Worm (Caenorhabditis elegans) whole organism, mixed stage, embryonic: ENCODE data around the gene ins-17.
A peak's percentile ranks its signal among the peaks of the same experiment; 100 is the strongest.

ENCODE experiments used
- M03D4.4 ChIP-seq: sonication (generic microtip); optimal IDR thresholded peaks from 2 replicates; lab custom pipeline; 2017; ENCODE audit warnings: mild to moderate bottlenecking, missing genetic modification characterization, missing compliant biosample characterization
- bed-3 ChIP-seq: fragments of 200-800 bp; sonication (Bioruptor generic); optimal IDR thresholded peaks from 3 replicates; lab custom pipeline; 2018; ENCODE audit warnings: mild to moderate bottlenecking, missing genetic modification characterization, moderate library complexity, missing compliant biosample characterization
- blmp-1 ChIP-seq: fragments of 150-350 bp; optimal IDR thresholded peaks from 2 replicates; lab custom pipeline; 2014; ENCODE audit warnings: missing biosample characterization, missing genetic modification characterization
- ceh-39 ChIP-seq: fragments of 150-350 bp; optimal IDR thresholded peaks from 2 replicates; lab custom pipeline; 2014; ENCODE audit warnings: missing biosample characterization, missing genetic modification characterization
- ceh-43 ChIP-seq: fragments of 200-800 bp; sonication (Bioruptor generic); optimal IDR thresholded peaks from 2 replicates; lab custom pipeline; 2018; ENCODE audit warnings: mild to moderate bottlenecking, missing genetic modification characterization, moderate library complexity, missing compliant biosample characterization
- ceh-83 ChIP-seq: fragments of 200-800 bp; sonication (Bioruptor generic); optimal IDR thresholded peaks from 2 replicates; lab custom pipeline; 2018; ENCODE audit warnings: mild to moderate bottlenecking, missing genetic modification characterization, missing compliant biosample characterization
- ces-1 ChIP-seq: fragments of 150-350 bp; optimal IDR thresholded peaks from 2 replicates; lab custom pipeline; 2014; ENCODE audit warnings: missing biosample characterization, missing genetic modification reagents, missing genetic modification characterization
- cnd-1 ChIP-seq: fragments of 200-800 bp; sonication (Bioruptor generic); optimal IDR thresholded peaks from 2 replicates; lab custom pipeline; 2018; ENCODE audit warnings: mild to moderate bottlenecking, missing genetic modification characterization, missing compliant biosample characterization
- drap-1 ChIP-seq: fragments of 200-800 bp; sonication (Bioruptor generic); optimal IDR thresholded peaks from 3 replicates; lab custom pipeline; 2018; ENCODE audit warnings: mild to moderate bottlenecking, missing genetic modification characterization, missing compliant biosample characterization
- elt-3 ChIP-seq: fragments of 150-350 bp; optimal IDR thresholded peaks from 2 replicates; lab custom pipeline; 2014; ENCODE audit warnings: missing biosample characterization, missing genetic modification characterization
- flh-1 ChIP-seq: fragments of 200-800 bp; sonication (Bioruptor generic); optimal IDR thresholded peaks from 2 replicates; lab custom pipeline; 2018; ENCODE audit warnings: mild to moderate bottlenecking, missing genetic modification characterization, moderate library complexity, missing compliant biosample characterization
- hlh-1 ChIP-seq: fragments of 150-350 bp; optimal IDR thresholded peaks from 2 replicates; lab custom pipeline; 2014; ENCODE audit warnings: missing biosample characterization, missing genetic modification reagents, missing genetic modification characterization
- lin-32 ChIP-seq: fragments of 200-800 bp; sonication (Bioruptor generic); optimal IDR thresholded peaks from 2 replicates; lab custom pipeline; 2018; ENCODE audit warnings: mild to moderate bottlenecking, missing genetic modification characterization, missing compliant biosample characterization
- lsy-2 ChIP-seq: fragments of 150-350 bp; optimal IDR thresholded peaks from 2 replicates; lab custom pipeline; 2014; ENCODE audit warnings: missing biosample characterization, missing genetic modification characterization
- mab-5 ChIP-seq: fragments of 150-350 bp; optimal IDR thresholded peaks from 2 replicates; lab custom pipeline; 2014; ENCODE audit warnings: missing biosample characterization, missing genetic modification characterization
- mep-1 ChIP-seq: fragments of 150-350 bp; optimal IDR thresholded peaks from 2 replicates; lab custom pipeline; 2017; ENCODE audit warnings: missing biosample characterization, missing genetic modification reagents, missing genetic modification characterization, inconsistent platforms
- mls-2 ChIP-seq: sonication (generic microtip); optimal IDR thresholded peaks from 2 replicates; lab custom pipeline; 2016; ENCODE audit warnings: mild to moderate bottlenecking, missing genetic modification characterization, moderate library complexity, missing compliant biosample characterization
- nhr-12 ChIP-seq: fragments of 150-350 bp; optimal IDR thresholded peaks from 2 replicates; lab custom pipeline; 2014; ENCODE audit warnings: missing biosample characterization, missing genetic modification characterization
- nhr-2 ChIP-seq: fragments of 150-350 bp; optimal IDR thresholded peaks from 2 replicates; lab custom pipeline; 2014; ENCODE audit warnings: missing biosample characterization, missing genetic modification characterization
- nhr-28 ChIP-seq: fragments of 150-350 bp; optimal IDR thresholded peaks from 2 replicates; lab custom pipeline; 2014; ENCODE audit warnings: missing biosample characterization, missing genetic modification characterization
- nhr-76 ChIP-seq: sonication (generic microtip); optimal IDR thresholded peaks from 2 replicates; lab custom pipeline; 2017; ENCODE audit warnings: missing biosample characterization, missing genetic modification characterization
- sem-2 ChIP-seq: fragments of 200-800 bp; sonication (Bioruptor generic); optimal IDR thresholded peaks from 2 replicates; lab custom pipeline; 2018; ENCODE audit warnings: mild to moderate bottlenecking, missing genetic modification characterization, missing compliant biosample characterization
- snpc-4 ChIP-seq: fragments of 150-350 bp; optimal IDR thresholded peaks from 2 replicates; lab custom pipeline; 2014; ENCODE audit warnings: missing biosample characterization, missing genetic modification characterization
- sptf-1 ChIP-seq: sonication (generic microtip); optimal IDR thresholded peaks from 2 replicates; lab custom pipeline; 2017; ENCODE audit warnings: mild to moderate bottlenecking, missing genetic modification characterization, moderate library complexity, missing compliant biosample characterization
- tbx-8 ChIP-seq: fragments of 200-800 bp; sonication (Bioruptor generic); optimal IDR thresholded peaks from 2 replicates; lab custom pipeline; 2018; ENCODE audit warnings: mild to moderate bottlenecking, missing genetic modification characterization, moderate library complexity, missing compliant biosample characterization
- unc-120 ChIP-seq: sonication (generic microtip); optimal IDR thresholded peaks from 2 replicates; lab custom pipeline; 2017; ENCODE audit warnings: missing genetic modification characterization, missing compliant biosample characterization; ENCODE audit not compliant: poor library complexity, severe bottlenecking
- unc-39 ChIP-seq: fragments of 150-350 bp; optimal IDR thresholded peaks from 2 replicates; lab custom pipeline; 2014; ENCODE audit warnings: missing biosample characterization, missing genetic modification characterization
- unc-62 ChIP-seq: fragments of 150-350 bp; optimal IDR thresholded peaks from 2 replicates; lab custom pipeline; 2014; ENCODE audit warnings: missing biosample characterization, missing genetic modification reagents, missing genetic modification characterization
- ztf-11 ChIP-seq: fragments of 150-350 bp; optimal IDR thresholded peaks from 2 replicates; lab custom pipeline; 2014; ENCODE audit warnings: missing biosample characterization, missing genetic modification characterization

ins-17 gene

DNA sequence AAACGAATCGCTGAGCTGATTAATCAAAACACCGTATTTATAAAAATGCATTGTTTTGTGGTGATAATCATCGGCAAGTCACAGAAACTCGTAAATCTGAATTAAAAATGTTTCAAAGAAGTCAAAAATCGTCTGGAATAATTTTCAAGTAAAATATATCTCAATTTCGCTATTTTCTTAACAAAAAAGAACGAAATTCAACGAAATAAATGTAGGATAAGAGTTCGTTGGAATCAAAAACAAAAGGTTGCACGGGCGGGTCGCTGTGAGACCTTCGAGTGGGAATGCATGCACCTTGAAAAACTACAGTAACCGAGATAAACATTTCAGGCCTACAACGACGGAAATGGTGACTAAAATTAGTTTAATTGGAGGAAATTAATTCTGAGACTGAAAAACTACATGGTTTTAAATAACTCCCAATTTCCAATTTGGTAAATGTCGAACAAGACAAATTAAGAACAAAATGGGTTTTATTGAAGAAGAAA is 43.0 kb downstream of the ins-17 start, which contains the start of gene C28A5.1:
Gene C28A5.1, minus strand, starts transcription at position 51 of the 488 bp plus-strand sequence.
- TF ChIP-seq ces-1 (GFP tag; lab: Kevin White, UChicago), result no peak
- TF ChIP-seq ztf-11 (tag; lab: Kevin White, UChicago), result no peak
- TF ChIP-seq cnd-1 (tag; lab: Kevin White, UChicago), result no peak
- no peak for TF ChIP-seq flh-1 (GFP tag; lab: Kevin White, UChicago)
- TF ChIP-seq hlh-1 (tag; lab: Kevin White, UChicago), result no peak
- TF ChIP-seq ceh-83 (GFP tag; lab: Kevin White, UChicago), result no peak
- no peak for TF ChIP-seq mab-5
- TF ChIP-seq tbx-8 (GFP tag; lab: Kevin White, UChicago), result no peak
- no peak for TF ChIP-seq mep-1 (tag; lab: Kevin White, UChicago)
- no peak for TF ChIP-seq mls-2 (tag; lab: Kevin White, UChicago)
- TF ChIP-seq lsy-2 (tag; lab: Kevin White, UChicago), result no peak
- no peak for TF ChIP-seq ceh-39 (tag; lab: Kevin White, UChicago)
- no peak for TF ChIP-seq unc-62 (GFP tag; lab: Kevin White, UChicago)
- no peak for TF ChIP-seq unc-39 (tag; lab: Kevin White, UChicago)
- TF ChIP-seq unc-120 (tag; lab: Kevin White, UChicago), result no peak
- TF ChIP-seq ceh-43 (GFP tag; lab: Kevin White, UChicago), result no peak
- TF ChIP-seq elt-3, result no peak

ce11 chrIII:4429402-4429801 is 48.0 kb downstream of the ins-17 start, which contains the start of gene C28A5.6:
C28A5.6 (minus strand) TSS chrIII:4429502.
- TF ChIP-seq nhr-12 (tag; lab: Kevin White, UChicago), result no peak
- no peak for TF ChIP-seq lsy-2 (tag; lab: Kevin White, UChicago)
- no peak for TF ChIP-seq mep-1 (tag; lab: Kevin White, UChicago)
- no peak for TF ChIP-seq drap-1
- no peak for TF ChIP-seq unc-39 (tag; lab: Kevin White, UChicago)
- TF ChIP-seq nhr-2 (tag; lab: Kevin White, UChicago), result no peak
- no peak for TF ChIP-seq blmp-1
- no peak for TF ChIP-seq mab-5
- TF ChIP-seq tbx-8 (GFP tag; lab: Kevin White, UChicago), result no peak
- no peak for TF ChIP-seq bed-3
- no peak for TF ChIP-seq nhr-76 (tag; lab: Kevin White, UChicago)

DNA sequence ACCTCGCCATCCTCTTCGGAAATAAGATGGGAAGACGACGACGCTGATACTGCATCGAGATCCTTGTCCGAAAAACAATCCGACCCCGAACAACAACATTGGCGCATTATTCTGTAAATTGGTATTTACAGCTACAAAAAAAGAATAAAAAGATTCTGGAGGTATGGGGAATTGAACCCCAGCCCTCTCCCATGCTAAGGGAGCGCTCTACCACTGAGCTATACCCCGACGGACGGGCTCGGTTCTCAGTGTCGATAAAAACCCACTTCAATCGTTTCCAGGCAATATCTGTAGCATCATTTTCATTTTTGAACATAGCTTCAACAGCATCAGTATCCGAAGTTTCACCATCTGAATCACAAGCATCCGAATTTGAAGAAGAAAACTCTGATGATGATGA is 48.6 kb downstream of the ins-17 start:
- TF ChIP-seq sem-2 (GFP tag; lab: Kevin White, UChicago), result peak; percentile 36
- TF ChIP-seq mep-1 (tag; lab: Kevin White, UChicago), result no peak
- no peak for TF ChIP-seq cnd-1 (tag; lab: Kevin White, UChicago)
- peak; percentile 57 for TF ChIP-seq ceh-83 (GFP tag; lab: Kevin White, UChicago)
- TF ChIP-seq mls-2 (tag; lab: Kevin White, UChicago), result peak; percentile 27
- TF ChIP-seq tbx-8 (GFP tag; lab: Kevin White, UChicago), result no peak
- no peak for TF ChIP-seq nhr-28 (tag; lab: Kevin White, UChicago)
- TF ChIP-seq elt-3, result no peak
- peak; percentile 50 for TF ChIP-seq sptf-1 (tag; lab: Kevin White, UChicago)
- TF ChIP-seq lin-32 (GFP tag; lab: Kevin White, UChicago), result peak; percentile 39
- peak; percentile 61 for TF ChIP-seq M03D4.4
- peak; percentile 45 for TF ChIP-seq drap-1
- no peak for TF ChIP-seq unc-120 (tag; lab: Kevin White, UChicago)
- no peak for TF ChIP-seq mab-5
- no peak for TF ChIP-seq snpc-4 (tag; lab: Kevin White, UChicago)
- TF ChIP-seq bed-3, result no peak
